Fruit fly (Drosophila melanogaster): ENCODE data around the gene CG5151.

The CG5151 gene

dm6 chr3L:16170006-16170405, 5.5 kb upstream of the CG5151 start, which contains the start of gene CG33796:
Gene CG33796, minus strand, starts transcription at chr3L:16170106.
- no peak for TF ChIP-seq CG8159 (tag; optimal IDR thresholded peaks at IDR 0.05)
- no peak for TF ChIP-seq fd96Ca (GFP tag; IDR thresholded peaks at IDR 0.05)
- no peak for TF ChIP-seq EcR (GFP tag; optimal IDR thresholded peaks at IDR 0.05)
- no peak for TF ChIP-seq CG14655 (GFP tag; optimal IDR thresholded peaks at IDR 0.05)
- TF ChIP-seq gl (tag; optimal IDR thresholded peaks at IDR 0.05): no peak
- no peak for TF ChIP-seq CG34367 (tag; optimal IDR thresholded peaks at IDR 0.05)
- TF ChIP-seq CG8301 (tag; optimal IDR thresholded peaks at IDR 0.05): no peak
- TF ChIP-seq rn (GFP tag; IDR thresholded peaks at IDR 0.05): no peak

- peak; percentile 21 for TF ChIP-seq EcR (GFP tag; optimal IDR thresholded peaks at IDR 0.05)
- peak; percentile 1 for TF ChIP-seq D1 (tag; optimal IDR thresholded peaks at IDR 0.05)
- 0 out of 3 replicates have a peak, but pooled peaks have one; percentile 13 for TF ChIP-seq CG4496 (GFP tag; IDR thresholded peaks at IDR 0.05)
- no peak for TF ChIP-seq CG32121 (GFP tag; IDR thresholded peaks at IDR 0.05)
- peak; percentile 52 for TF ChIP-seq CG14655 (GFP tag; optimal IDR thresholded peaks at IDR 0.05)
- TF ChIP-seq CG8301 (tag; optimal IDR thresholded peaks at IDR 0.05): peak; percentile 2
- peak; percentile 57 for TF ChIP-seq CG9948 (tag; optimal IDR thresholded peaks at IDR 0.05)
- no peak for TF ChIP-seq CG12605 (GFP tag; IDR thresholded peaks at IDR 0.05)
- no peak for TF ChIP-seq Pif1B (GFP tag; optimal IDR thresholded peaks at IDR 0.05)
- TF ChIP-seq Snoo (tag; optimal IDR thresholded peaks at IDR 0.05): no peak
- TF ChIP-seq CG8159 (tag; optimal IDR thresholded peaks at IDR 0.05): peak; percentile 64
- no peak for TF ChIP-seq CG34367 (tag; optimal IDR thresholded peaks at IDR 0.05)
- TF ChIP-seq CG15710 (tag; optimal IDR thresholded peaks at IDR 0.05): peak; percentile 38
- TF ChIP-seq CG10348 (GFP tag; IDR thresholded peaks at IDR 0.05): no peak
- peak; percentile 60 for TF ChIP-seq CG13204 (GFP tag; optimal IDR thresholded peaks at IDR 0.05)
- peak; percentile 45 for TF ChIP-seq CG17806 (tag; optimal IDR thresholded peaks at IDR 0.05)
- TF ChIP-seq Pif1A (GFP tag; optimal IDR thresholded peaks at IDR 0.05): no peak
These were observed 4.1 kb upstream of the CG5151 start for dm6 chr3L:16168503-16169189.

- peak; percentile 18 for TF ChIP-seq CG13204 (GFP tag; optimal IDR thresholded peaks at IDR 0.05)
- TF ChIP-seq CG17806 (tag; optimal IDR thresholded peaks at IDR 0.05): peak; percentile 58
- TF ChIP-seq gl (tag; optimal IDR thresholded peaks at IDR 0.05): no peak
- no peak for TF ChIP-seq fd96Ca (GFP tag; IDR thresholded peaks at IDR 0.05)
- peak; percentile 50 for TF ChIP-seq EcR (GFP tag; optimal IDR thresholded peaks at IDR 0.05)
- TF ChIP-seq CG14655 (GFP tag; optimal IDR thresholded peaks at IDR 0.05): no peak
- no peak for TF ChIP-seq rn (GFP tag; IDR thresholded peaks at IDR 0.05)
- TF ChIP-seq D1 (tag; optimal IDR thresholded peaks at IDR 0.05): no peak
- TF ChIP-seq CG9948 (tag; optimal IDR thresholded peaks at IDR 0.05): peak; percentile 41
- no peak for TF ChIP-seq Ets98B (GFP tag; IDR thresholded peaks at IDR 0.05)
- peak; percentile 72 for TF ChIP-seq CG8159 (tag; optimal IDR thresholded peaks at IDR 0.05)
- TF ChIP-seq Pif1A (GFP tag; optimal IDR thresholded peaks at IDR 0.05): no peak
- peak; percentile 62 for TF ChIP-seq CG32121 (GFP tag; IDR thresholded peaks at IDR 0.05)
- peak; percentile 41 for TF ChIP-seq CG15710 (tag; optimal IDR thresholded peaks at IDR 0.05)
- TF ChIP-seq CG34367 (tag; optimal IDR thresholded peaks at IDR 0.05): peak; percentile 10
- no peak for TF ChIP-seq CG8301 (tag; optimal IDR thresholded peaks at IDR 0.05)
- no peak for TF ChIP-seq Pif1B (GFP tag; optimal IDR thresholded peaks at IDR 0.05)
- TF ChIP-seq Snoo (tag; optimal IDR thresholded peaks at IDR 0.05): no peak
- TF ChIP-seq CG12605 (GFP tag; IDR thresholded peaks at IDR 0.05): no peak
- TF ChIP-seq CG10348 (GFP tag; IDR thresholded peaks at IDR 0.05): no peak
- no peak for TF ChIP-seq CG4496 (GFP tag; IDR thresholded peaks at IDR 0.05)
These were observed 3.4 kb upstream of the CG5151 start for dm6 chr3L:16167723-16168386.

dm6 chr3L:16166998-16167344, 2.5 kb upstream of the CG5151 start:
- TF ChIP-seq Pif1A (GFP tag; optimal IDR thresholded peaks at IDR 0.05): no peak
- no peak for TF ChIP-seq Pif1B (GFP tag; optimal IDR thresholded peaks at IDR 0.05)
- no peak for TF ChIP-seq fd96Ca (GFP tag; IDR thresholded peaks at IDR 0.05)
- TF ChIP-seq CG17806 (tag; optimal IDR thresholded peaks at IDR 0.05): no peak
- no peak for TF ChIP-seq EcR (GFP tag; optimal IDR thresholded peaks at IDR 0.05)
- no peak for TF ChIP-seq CG4496 (GFP tag; IDR thresholded peaks at IDR 0.05)
- no peak for TF ChIP-seq gl (tag; optimal IDR thresholded peaks at IDR 0.05)
- no peak for TF ChIP-seq CG14655 (GFP tag; optimal IDR thresholded peaks at IDR 0.05)

- TF ChIP-seq CG13204 (GFP tag; optimal IDR thresholded peaks at IDR 0.05): peak; percentile 14
- TF ChIP-seq CG9948 (tag; optimal IDR thresholded peaks at IDR 0.05): no peak
- 0 out of 2 replicates have a peak, but pooled peaks have one; percentile 16 for TF ChIP-seq CG32121 (GFP tag; IDR thresholded peaks at IDR 0.05)
These were observed 1.9 kb upstream of the CG5151 start for dm6 chr3L:16166217-16166997.
